Worm (Caenorhabditis elegans) whole organism, L4 larva: ENCODE data around the gene cah-4.

Source experiments
- F10B5.3 ChIP-seq: sonication (generic microtip); optimal IDR thresholded peaks from 2 replicates; lab custom pipeline; 2016; ENCODE audit warnings: mild to moderate bottlenecking, missing genetic modification characterization, missing compliant biosample characterization
- Y105C5A.15 ChIP-seq: fragments of 200-800 bp; sonication (Bioruptor generic); IDR thresholded peaks from 2 replicates; pipeline ENCODE4 v1.3.6; 2022; ENCODE audit warnings: missing genetic modification characterization, missing compliant biosample characterization
- Y5F2A.4 ChIP-seq: fragments of 200-800 bp; sonication (Bioruptor generic); optimal IDR thresholded peaks from 2 replicates; lab custom pipeline; 2018; ENCODE audit warnings: mild to moderate bottlenecking, missing genetic modification characterization, missing compliant biosample characterization
- Y75B8A.6 ChIP-seq: fragments of 200-800 bp; sonication (Bioruptor generic); IDR thresholded peaks from 2 replicates; pipeline ENCODE4 v1.3.6; 2022; ENCODE audit warnings: missing genetic modification reagents, missing genetic modification characterization, missing compliant biosample characterization
- arid-1 ChIP-seq: fragments of 200-800 bp; sonication (Bioruptor generic); conservative IDR thresholded peaks from 2 replicates; pipeline ENCODE4 v1.3.6; 2022; ENCODE audit warnings: missing genetic modification reagents, missing genetic modification characterization, missing compliant biosample characterization
- ceh-20 ChIP-seq: fragments of 200-800 bp; sonication (Bioruptor generic); IDR thresholded peaks from 2 replicates; pipeline ENCODE4 v1.3.6; 2022; ENCODE audit warnings: missing genetic modification reagents, missing genetic modification characterization, missing compliant biosample characterization
- ceh-32 ChIP-seq: sonication (generic microtip); optimal IDR thresholded peaks from 2 replicates; lab custom pipeline; 2016; ENCODE audit warnings: mild to moderate bottlenecking, missing genetic modification characterization, missing compliant biosample characterization; ENCODE audit not compliant: poor library complexity
- ceh-82 ChIP-seq: sonication (generic microtip); optimal IDR thresholded peaks from 2 replicates; lab custom pipeline; 2017; ENCODE audit warnings: missing biosample characterization, missing genetic modification characterization
- cey-2 ChIP-seq: sonication (generic microtip); optimal IDR thresholded peaks from 3 replicates; lab custom pipeline; 2017; ENCODE audit warnings: missing genetic modification characterization, mild to moderate bottlenecking, missing compliant biosample characterization, antibody characterized with exemption, borderline replicate concordance; ENCODE audit not compliant: insufficient read depth
- dmd-9 ChIP-seq: fragments of 200-800 bp; sonication (Bioruptor generic); IDR thresholded peaks from 2 replicates; pipeline ENCODE4 v1.3.6; 2022; ENCODE audit warnings: missing genetic modification reagents, missing genetic modification characterization, missing compliant biosample characterization
- dpl-1 ChIP-seq: fragments of 150-350 bp; optimal IDR thresholded peaks from 2 replicates; lab custom pipeline; 2014; ENCODE audit warnings: missing biosample characterization, missing genetic modification reagents, missing genetic modification characterization
- fos-1 ChIP-seq: fragments of 150-350 bp; optimal IDR thresholded peaks from 2 replicates; lab custom pipeline; 2014; ENCODE audit warnings: missing biosample characterization, missing genetic modification characterization
- gei-8 ChIP-seq: fragments of 200-800 bp; sonication (Bioruptor generic); optimal IDR thresholded peaks from 2 replicates; lab custom pipeline; 2018; ENCODE audit warnings: mild to moderate bottlenecking, missing genetic modification characterization, missing compliant biosample characterization
- hif-1 ChIP-seq, 2 experiments: sonication (generic microtip); optimal IDR thresholded peaks; 2 replicates each; lab custom pipeline; 2016 to 2017; ENCODE audit warnings: missing compliant biosample characterization in 2 of 2, missing genetic modification characterization in 2 of 2, missing genetic modification reagents in 2 of 2, missing genotype in 2 of 2, mild to moderate bottlenecking in 1 of 2
- jun-1 ChIP-seq: fragments of 150-350 bp; optimal IDR thresholded peaks from 2 replicates; lab custom pipeline; 2014; ENCODE audit warnings: missing biosample characterization, missing genetic modification reagents, missing genetic modification characterization
- lim-7 ChIP-seq: fragments of 200-800 bp; sonication (Bioruptor generic); IDR thresholded peaks from 2 replicates; pipeline ENCODE4 v1.3.6; 2022; ENCODE audit warnings: missing genetic modification characterization, missing compliant biosample characterization
- lin-39 ChIP-seq: fragments of 150-350 bp; optimal IDR thresholded peaks from 2 replicates; lab custom pipeline; 2014; ENCODE audit warnings: missing biosample characterization, missing genetic modification reagents, missing genetic modification characterization
- lir-3 ChIP-seq: sonication (generic microtip); optimal IDR thresholded peaks from 2 replicates; lab custom pipeline; 2016; ENCODE audit warnings: mild to moderate bottlenecking, missing genetic modification characterization, missing compliant biosample characterization
- mdl-1 ChIP-seq, 2 experiments: fragments of 150-350 bp in 1 of 2; sonication (generic microtip) in 1 of 2; optimal IDR thresholded peaks; 2 replicates each; lab custom pipeline; 2014 to 2017; ENCODE audit warnings: missing biosample characterization in 2 of 2, missing genetic modification characterization in 2 of 2
- mes-2 ChIP-seq: sonication (generic microtip); optimal IDR thresholded peaks from 2 replicates; lab custom pipeline; 2016; ENCODE audit warnings: missing genotype, mild to moderate bottlenecking, missing genetic modification characterization, missing compliant biosample characterization; ENCODE audit not compliant: poor library complexity, severe bottlenecking
- mxl-2 ChIP-seq: fragments of 200-800 bp; sonication (Bioruptor generic); conservative IDR thresholded peaks from 2 replicates; pipeline ENCODE4 v1.3.6; 2022; ENCODE audit warnings: missing genetic modification reagents, missing genetic modification characterization, missing compliant biosample characterization
- mxl-3 ChIP-seq: fragments of 200-800 bp; sonication (Bioruptor generic); optimal IDR thresholded peaks from 2 replicates; lab custom pipeline; 2018; ENCODE audit warnings: mild to moderate bottlenecking, missing genetic modification characterization, missing compliant biosample characterization
- nhr-28 ChIP-seq: fragments of 150-350 bp; optimal IDR thresholded peaks from 2 replicates; lab custom pipeline; 2014; ENCODE audit warnings: missing biosample characterization, missing genetic modification characterization
- nhr-41 ChIP-seq: fragments of 200-800 bp; sonication (Bioruptor generic); IDR thresholded peaks from 2 replicates; pipeline ENCODE4 v1.3.6; 2022; ENCODE audit warnings: missing genetic modification reagents, missing genetic modification characterization, missing compliant biosample characterization
- nhr-42 ChIP-seq: fragments of 200-800 bp; sonication (Bioruptor generic); IDR thresholded peaks from 2 replicates; pipeline ENCODE4 v1.3.6; 2022; ENCODE audit warnings: missing genetic modification characterization, missing compliant biosample characterization
- nhr-76 ChIP-seq: fragments of 150-350 bp; optimal IDR thresholded peaks from 2 replicates; lab custom pipeline; 2014; ENCODE audit warnings: missing biosample characterization, missing genetic modification characterization
- nhr-77 ChIP-seq: fragments of 150-350 bp; optimal IDR thresholded peaks from 2 replicates; lab custom pipeline; 2014; ENCODE audit warnings: missing biosample characterization, missing genetic modification characterization
- rbr-2 ChIP-seq: sonication (generic microtip); optimal IDR thresholded peaks from 2 replicates; lab custom pipeline; 2016; ENCODE audit warnings: missing genotype, missing genetic modification characterization, missing compliant biosample characterization
- saeg-2 ChIP-seq: fragments of 200-800 bp; sonication (Bioruptor generic); IDR thresholded peaks from 2 replicates; pipeline ENCODE4 v1.3.6; 2022; ENCODE audit warnings: missing genetic modification reagents, missing genetic modification characterization, missing compliant biosample characterization
- sdz-12 ChIP-seq: fragments of 200-800 bp; sonication (Bioruptor generic); optimal IDR thresholded peaks from 2 replicates; lab custom pipeline; 2018; ENCODE audit warnings: mild to moderate bottlenecking, missing genetic modification characterization, missing compliant biosample characterization
- snpc-1.2 ChIP-seq: fragments of 200-800 bp; sonication (Bioruptor generic); IDR thresholded peaks from 2 replicates; pipeline ENCODE4 v1.3.6; 2022; ENCODE audit warnings: missing genetic modification reagents, missing genetic modification characterization, missing compliant biosample characterization
- unc-62 ChIP-seq, 3 experiments: fragments of 150-350 bp in 1 of 3; sonication (generic microtip); optimal IDR thresholded peaks in 2 of 3; peaks in 1 of 3; 1 replicate in 1 of 3; 2 replicates in 2 of 3; lab custom pipeline; 2014 to 2017; ENCODE audit warnings: missing biosample characterization in 3 of 3, missing genetic modification characterization in 3 of 3, missing genetic modification reagents in 3 of 3, missing genotype in 1 of 3
- zag-1 ChIP-seq: fragments of 150-350 bp; optimal IDR thresholded peaks from 2 replicates; lab custom pipeline; 2014; ENCODE audit warnings: missing biosample characterization, missing genetic modification characterization
- ztf-11 ChIP-seq: fragments of 150-350 bp; optimal IDR thresholded peaks from 2 replicates; lab custom pipeline; 2014; ENCODE audit warnings: missing biosample characterization, missing genetic modification characterization

cah-4 gene

ce11 chrX:13528630-13529138, 13.7 kb upstream of the cah-4 start, which contains the start of gene F18H3.4 (continued):
- TF ChIP-seq nhr-41 (peak; percentile 46; the same call in 1 of the 2 replicates), Y105C5A.15 (GFP tag; lab: Robert Waterston, UW) (no peak), ceh-82 (tag; lab: Kevin White, UChicago) (no peak), saeg-2 (GFP tag; lab: Robert Waterston, UW) (peak; percentile 68; the same call in 1 of the 2 replicates), jun-1 (tag; lab: Kevin White, UChicago) (peak; percentile 48), lim-7 (no peak), snpc-1.2 (GFP tag; lab: Robert Waterston, UW) (no peak), lin-39 (tag; lab: Kevin White, UChicago) (no peak), rbr-2 (tag; lab: Kevin White, UChicago) (no peak), nhr-42 (GFP tag; lab: Robert Waterston, UW) (peak; percentile 25; the same call in 1 of the 2 replicates), dmd-9 (no peak), lir-3 (tag; lab: Kevin White, UChicago) (no peak), fos-1 (tag; lab: Kevin White, UChicago) (no peak), zag-1 (tag; lab: Kevin White, UChicago) (no peak), nhr-77 (tag; lab: Kevin White, UChicago) (peak; percentile 95), nhr-28 (tag; lab: Kevin White, UChicago) (peak; percentile 91), arid-1 (GFP tag; lab: Robert Waterston, UW) (no peak), mxl-3 (GFP tag; lab: Kevin White, UChicago) (peak; percentile 48), gei-8 (GFP tag; lab: Kevin White, UChicago) (peak; percentile 29), mdl-1 (tag; optimal IDR thresholded peaks at IDR 0.05; lab: Kevin White, UChicago) (peak; percentile 12 to 77), mes-2 (tag; lab: Kevin White, UChicago) (peak; percentile 43), ztf-11 (tag; lab: Kevin White, UChicago) (no peak), sdz-12 (GFP tag; lab: Kevin White, UChicago) (no peak), ceh-20 (0 out of 2 replicates have a peak, but pooled peaks have one; percentile 44), F10B5.3 (no peak), hif-1 (tag; optimal IDR thresholded peaks at IDR 0.05; lab: Kevin White, UChicago) (peak in 1 of 2 experiments; percentile 31), cey-2 (no peak), Y75B8A.6 (GFP tag; lab: Robert Waterston, UW) (no peak), Y5F2A.4 (GFP tag; lab: Kevin White, UChicago) (no peak), nhr-76 (tag; lab: Kevin White, UChicago) (peak; percentile 30), dpl-1 (GFP tag; lab: Kevin White, UChicago) (peak; percentile 48), mxl-2 (GFP tag; lab: Robert Waterston, UW) (no peak), unc-62 (GFP tag; optimal IDR thresholded peaks at IDR 0.05 in 1 of 2; lab: Kevin White, UChicago) (peak in 1 of 2 experiments; percentile 72), unc-62 (tag; optimal IDR thresholded peaks at IDR 0.05; lab: Kevin White, UChicago) (no peak)

ce11 chrX:13530015-13530778, 12.2 kb upstream of the cah-4 start:
- no peak for TF ChIP-seq ceh-32 (tag; lab: Kevin White, UChicago)
- TF ChIP-seq unc-62 (GFP tag; optimal IDR thresholded peaks at IDR 0.05 in 1 of 2; lab: Kevin White, UChicago), result peak in 1 of 2 experiments; percentile 92
- TF ChIP-seq unc-62 (tag; optimal IDR thresholded peaks at IDR 0.05; lab: Kevin White, UChicago), result no peak
- TF ChIP-seq, all 104 proteins: peak for 1
